Worm (Caenorhabditis elegans): Measurements from ENCODE around the gene F59A2.5.

DNA sequence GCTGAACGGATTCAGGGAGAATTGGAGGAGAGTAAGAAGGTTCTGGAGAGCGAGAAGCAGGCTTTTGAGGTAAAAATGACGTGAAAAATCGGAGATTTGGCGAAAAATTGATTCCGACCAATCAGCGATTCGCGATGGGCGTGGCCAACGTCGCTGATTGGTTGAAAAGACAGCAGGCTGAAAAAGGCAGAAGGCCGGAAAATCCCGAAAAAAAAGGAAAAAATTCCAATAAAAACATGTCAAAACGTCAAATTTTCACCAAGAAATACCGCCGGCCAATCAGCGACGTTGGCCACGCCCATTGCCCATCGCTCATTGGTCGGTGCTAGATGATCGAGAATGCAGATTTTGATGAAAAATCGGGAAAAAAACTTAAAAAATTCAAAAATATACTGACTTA, 12.8 kb downstream of the F59A2.5 start:
- TF ChIP-seq B0019.2 (GFP tag; conservative IDR thresholded peaks at IDR 0.05), result no peak
- TF ChIP-seq Y67H2A.10 (GFP tag; conservative IDR thresholded peaks at IDR 0.05), result no peak
- no peak for TF ChIP-seq ama-1 (optimal IDR thresholded peaks at IDR 0.05)
- no peak for TF ChIP-seq ama-1 (GFP tag; optimal IDR thresholded peaks at IDR 0.05)
- no peak for TF ChIP-seq ceh-91 (GFP tag; IDR thresholded peaks at IDR 0.05)
- TF ChIP-seq rpc-1 (optimal IDR thresholded peaks at IDR 0.05), result no peak
- TF ChIP-seq rpc-1 (tag; optimal IDR thresholded peaks at IDR 0.05), result no peak

All from whole organism, young adult.